Fruit fly (Drosophila melanogaster): Measurements from ENCODE around the gene Snmp1.

Snmp1 gene

dm6 chr3R:21184373-21185132 lies 16.5 kb upstream of the Snmp1 start (continued):
- TF ChIP-seq sug (tag; optimal IDR thresholded peaks at IDR 0.05) (peak; percentile 68), Hr51 (GFP tag; optimal IDR thresholded peaks at IDR 0.05) (peak; percentile 63 to 73), CG13624 (GFP tag; optimal IDR thresholded peaks at IDR 0.05) (peak; percentile 77), Dip2 (GFP tag; IDR thresholded peaks at IDR 0.05) (no peak), CG16813 (GFP tag; IDR thresholded peaks at IDR 0.05; ENCODE audit: partially characterized antibody) (0 out of 3 replicates have a peak, but pooled peaks have one; percentile 17), Six4 (GFP tag; optimal IDR thresholded peaks at IDR 0.05) (peak; percentile 42), Sox100B (GFP tag; optimal IDR thresholded peaks at IDR 0.05) (peak; percentile 55), p53 (GFP tag; optimal IDR thresholded peaks at IDR 0.05) (peak; percentile 66), Awh (GFP tag; IDR thresholded peaks at IDR 0.05) (0 out of 2 replicates have a peak, but pooled peaks have one; percentile 39), CG11085 (GFP tag; IDR thresholded peaks at IDR 0.05) (peak; percentile 63; the same call in 1 of the 2 replicates), vvl (GFP tag; IDR thresholded peaks at IDR 0.05) (peak; percentile 90), Dip3 (GFP tag; optimal IDR thresholded peaks at IDR 0.05) (peak; percentile 63), slbo (GFP tag; IDR thresholded peaks at IDR 0.05) (peak; percentile 72), zen (tag; optimal IDR thresholded peaks at IDR 0.05) (peak; percentile 82), CG17802 (tag; optimal IDR thresholded peaks at IDR 0.05) (peak; percentile 63), MTF-1 (GFP tag; optimal IDR thresholded peaks at IDR 0.05; ENCODE audit: borderline replicate concordance) (peak; percentile 83), CG13424 (tag; optimal IDR thresholded peaks at IDR 0.05) (peak; percentile 81), CG6689 (GFP tag; IDR thresholded peaks at IDR 0.05) (0 out of 2 replicates have a peak, but pooled peaks have one; percentile 33), zfh1 (GFP tag; IDR thresholded peaks at IDR 0.05) (peak; percentile 76), Oli (tag; optimal IDR thresholded peaks at IDR 0.05) (peak; percentile 53), Hmx (GFP tag; optimal IDR thresholded peaks at IDR 0.05) (no peak), ase (GFP tag; IDR thresholded peaks at IDR 0.05) (peak; percentile 70; the same call in 2 of the 3 replicates), sd (tag; optimal IDR thresholded peaks at IDR 0.05) (peak; percentile 25), Usf (GFP tag; optimal IDR thresholded peaks at IDR 0.05) (peak; percentile 37), gfzf (GFP tag; optimal IDR thresholded peaks at IDR 0.05) (peak; percentile 1), Camta (GFP tag; optimal IDR thresholded peaks at IDR 0.05) (peak; percentile 74), ranshi (GFP tag; IDR thresholded peaks at IDR 0.05) (peak; percentile 69; the same call in 1 of the 2 replicates), CG16815 (GFP tag; optimal IDR thresholded peaks at IDR 0.05) (peak; percentile 58), aop (GFP tag; IDR thresholded peaks at IDR 0.05) (no peak), CG30020 (tag; optimal IDR thresholded peaks at IDR 0.05) (no peak), CG15514 (GFP tag; optimal IDR thresholded peaks at IDR 0.05) (peak; percentile 83), CG6175 (GFP tag; IDR thresholded peaks at IDR 0.05) (no peak), CG17612 (GFP tag; IDR thresholded peaks at IDR 0.05) (0 out of 2 replicates have a peak, but pooled peaks have one; percentile 21), bowl (GFP tag; IDR thresholded peaks at IDR 0.05) (no peak), cwo (GFP tag; optimal IDR thresholded peaks at IDR 0.05) (no peak), fd64A (GFP tag; optimal IDR thresholded peaks at IDR 0.05) (peak; percentile 33), CG15011 (GFP tag; optimal IDR thresholded peaks at IDR 0.05) (peak; percentile 44), Xrp1 (GFP tag; IDR thresholded peaks at IDR 0.05) (peak; percentile 73), ci (GFP tag; IDR thresholded peaks at IDR 0.05) (peak; percentile 89), lola (GFP tag; optimal IDR thresholded peaks at IDR 0.05) (peak in 1 of 3 experiments; percentile 31), bcd (GFP tag; optimal IDR thresholded peaks at IDR 0.05) (peak; percentile 78), CG2129 (GFP tag; IDR thresholded peaks at IDR 0.05; ENCODE audit: partially characterized antibody) (no peak), CG17359 (tag; optimal IDR thresholded peaks at IDR 0.05) (peak; percentile 67), NK7.1 (GFP tag; optimal IDR thresholded peaks at IDR 0.05) (peak; percentile 57), cas (GFP tag; IDR thresholded peaks at IDR 0.05) (no peak), CG18011 (GFP tag; optimal IDR thresholded peaks at IDR 0.05) (peak; percentile 53)
